Worm (Caenorhabditis elegans): ENCODE results near the gene snr-5.
A peak's percentile ranks its signal among the peaks of the same experiment; 100 is the strongest.

snr-5 gene

DNA sequence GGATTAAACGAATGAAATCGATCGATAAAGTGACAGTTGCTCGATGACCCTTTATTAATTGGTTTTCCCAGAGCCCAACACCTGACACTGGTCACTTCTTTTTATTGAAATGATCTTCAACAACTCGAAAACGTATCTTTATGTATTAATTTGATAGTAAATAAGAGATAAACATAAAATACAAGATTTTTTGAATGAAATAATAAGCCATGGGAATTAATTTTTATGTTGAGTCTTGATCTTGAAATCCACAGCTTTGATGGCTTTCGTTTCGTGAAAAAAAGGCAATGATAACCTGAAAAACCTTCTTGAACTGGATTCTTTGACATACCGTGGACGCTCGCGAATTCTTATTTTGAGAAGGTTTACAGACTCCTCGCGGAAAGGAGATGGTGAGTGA, 45.6 kb downstream of the snr-5 start, which contains the start of gene pcp-5:
Gene pcp-5, minus strand, starts transcription at position 101 of the 400 bp plus-strand sequence.
- TF ChIP-seq unc-55 (GFP tag; optimal IDR thresholded peaks at IDR 0.05), result peak; percentile 6
- TF ChIP-seq ceh-31 (tag; optimal IDR thresholded peaks at IDR 0.05), result no peak

DNA sequence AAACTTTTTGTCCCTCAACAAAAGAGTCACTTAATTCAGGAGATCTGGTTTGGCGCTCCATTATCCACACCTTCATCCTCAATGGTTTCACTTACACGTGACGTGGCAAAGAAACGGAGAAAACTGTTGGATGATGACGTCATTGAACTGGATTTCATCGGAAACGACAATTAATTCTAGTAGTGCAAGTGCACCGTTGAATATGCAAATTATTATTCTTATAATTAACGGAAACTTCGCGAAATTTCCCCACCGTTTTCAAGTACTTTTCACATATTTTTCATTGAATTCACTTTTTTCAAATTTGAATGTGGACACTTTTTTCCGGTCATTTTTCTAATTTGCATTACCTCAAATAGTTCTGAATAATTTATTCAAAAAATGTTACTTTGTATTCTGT, 47.4 kb downstream of the snr-5 start, which contains the start of gene ZK688.1:
Gene ZK688.1, plus strand, starts transcription at position 301 of the 400 bp plus-strand sequence.
- TF ChIP-seq pros-1 (tag; optimal IDR thresholded peaks at IDR 0.05) (no peak), dmd-4 (tag; optimal IDR thresholded peaks at IDR 0.05; ENCODE audit: borderline replicate concordance) (no peak), hlh-30 (tag; optimal IDR thresholded peaks at IDR 0.05; ENCODE audit: insufficient read depth) (no peak), ceh-2 (tag; optimal IDR thresholded peaks at IDR 0.05) (no peak), npax-4 (tag; optimal IDR thresholded peaks at IDR 0.05) (no peak), ceh-14 (tag; optimal IDR thresholded peaks at IDR 0.05) (no peak), fax-1 (tag; optimal IDR thresholded peaks at IDR 0.05) (no peak), ceh-48 (tag; optimal IDR thresholded peaks at IDR 0.05) (no peak), pat-9 (tag; optimal IDR thresholded peaks at IDR 0.05) (no peak), ceh-19 (GFP tag; optimal IDR thresholded peaks at IDR 0.05) (no peak), unc-42 (tag; optimal IDR thresholded peaks at IDR 0.05) (no peak)

DNA sequence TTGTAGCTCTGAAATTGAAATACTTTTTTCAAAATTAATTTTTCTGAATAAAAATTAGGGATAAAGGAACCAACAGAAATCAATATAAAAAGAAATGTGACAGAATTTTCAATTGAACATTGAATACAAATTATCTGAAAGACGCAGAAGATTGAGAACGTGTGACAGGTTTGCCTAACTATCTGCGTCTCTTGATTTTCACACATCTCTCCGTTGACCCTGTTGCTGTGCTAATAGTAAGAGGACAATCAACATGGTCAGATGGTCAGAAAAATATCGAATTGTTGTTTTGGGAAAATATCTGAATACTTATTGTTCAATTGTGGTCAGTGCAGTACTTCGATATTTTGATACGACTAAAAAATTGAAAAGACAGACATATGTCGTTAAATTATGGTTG, 49.8 kb downstream of the snr-5 start, which contains the start of gene ZK688.7:
Gene ZK688.7, minus strand, starts transcription at position 14 of the 400 bp plus-strand sequence.
- TF ChIP-seq K09A11.1 (tag; optimal IDR thresholded peaks at IDR 0.05; ENCODE audit: insufficient read depth) (no peak), hlh-30 (tag; optimal IDR thresholded peaks at IDR 0.05; ENCODE audit: insufficient read depth) (peak; percentile 81)
